Fruit fly (Drosophila melanogaster) Kc167 (cell line): ENCODE data around the gene xmas.

Experiments
- Myc ChIP-seq: fragments of >200 bp; optimal IDR thresholded peaks from 2 replicates; lab custom pipeline; 2017; ENCODE audit warnings: missing external identifiers
- h ChIP-seq: fragments of >200 bp; optimal IDR thresholded peaks from 3 replicates; lab custom pipeline; 2018; ENCODE audit warnings: missing external identifiers
- insv ChIP-seq: fragments of >200 bp; optimal IDR thresholded peaks from 3 replicates; lab custom pipeline; 2018; ENCODE audit warnings: missing external identifiers
- psq ChIP-seq: fragments of >200 bp; optimal IDR thresholded peaks from 2 replicates; lab custom pipeline; 2017; ENCODE audit warnings: missing external identifiers
- ttk ChIP-seq: sonication (Bioruptor generic); optimal IDR thresholded peaks from 2 replicates; lab custom pipeline; 2017; ENCODE audit warnings: missing external identifiers

DNA sequence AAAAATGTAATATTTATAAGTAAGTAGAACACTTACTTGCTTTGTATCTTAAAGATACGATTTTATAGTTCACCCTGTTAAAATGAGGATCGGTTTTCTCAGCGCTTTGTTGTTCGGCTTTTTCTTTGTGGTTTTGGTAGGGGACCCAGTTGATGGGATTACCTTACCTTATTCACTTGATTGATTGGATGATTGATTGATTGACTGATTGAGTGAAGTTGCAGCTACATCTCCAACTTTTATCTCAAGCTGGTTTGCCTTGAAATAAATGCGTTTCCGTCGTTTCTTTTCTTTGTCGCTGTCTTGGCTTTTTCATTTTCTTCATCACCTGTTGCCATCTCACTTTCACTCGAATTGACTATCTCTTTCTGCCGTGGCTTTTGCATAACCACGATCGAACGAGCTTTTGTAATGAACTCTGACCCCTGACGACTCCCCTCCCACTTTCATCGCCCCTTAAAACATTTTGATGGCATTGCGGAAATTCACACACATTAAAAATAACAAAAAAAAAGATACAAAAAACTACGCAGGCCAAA, 13.7 kb upstream of the xmas start:
- TF ChIP-seq psq (lab: Kevin White, UChicago) (no peak), Myc (lab: Kevin White, UChicago) (no peak), h (lab: Kevin White, UChicago) (no peak), insv (lab: Kevin White, UChicago) (no peak), ttk (no peak)
